Worm (Caenorhabditis elegans): ENCODE data around the gene set-13.
A peak's percentile ranks its signal among the peaks of the same experiment; 100 is the strongest.

Gene set-13

ce11 chrII:2800550-2801233, 16.1 kb upstream of the set-13 start, which contains the start of gene nhr-119 (continued):
- TF ChIP-seq C06A6.2 (GFP tag; conservative IDR thresholded peaks at IDR 0.05) = no peak
- no peak for TF ChIP-seq snpc-1.1 (tag; optimal IDR thresholded peaks at IDR 0.05; ENCODE audit: insufficient read depth)
- peak; percentile 61 for TF ChIP-seq ztf-26 (tag; optimal IDR thresholded peaks at IDR 0.05)
- 0 out of 2 replicates have a peak, but pooled peaks have one; percentile 24 for TF ChIP-seq nfyb-1 (GFP tag; IDR thresholded peaks at IDR 0.05)
- peak; percentile 48; the same call in 1 of the 2 replicates for TF ChIP-seq dox-1 (GFP tag; IDR thresholded peaks at IDR 0.05)
- TF ChIP-seq D2030.7 (GFP tag; IDR thresholded peaks at IDR 0.05) = no peak
- no peak for TF ChIP-seq rpc-1 (optimal IDR thresholded peaks at IDR 0.05)
- TF ChIP-seq rpc-1 (tag; optimal IDR thresholded peaks at IDR 0.05) = no peak
- TF ChIP-seq lin-40 (tag; optimal IDR thresholded peaks at IDR 0.05) = peak; percentile 75
- peak; percentile 67 for TF ChIP-seq nhr-80 (tag; optimal IDR thresholded peaks at IDR 0.05)
- TF ChIP-seq egrh-3 (GFP tag; IDR thresholded peaks at IDR 0.05) = peak; percentile 66
- no peak for TF ChIP-seq mes-4 (tag; optimal IDR thresholded peaks at IDR 0.05)
- TF ChIP-seq atf-7 (tag; optimal IDR thresholded peaks at IDR 0.05) = peak; percentile 23
- no peak for TF ChIP-seq ama-1 (optimal IDR thresholded peaks at IDR 0.05)
- no peak for TF ChIP-seq ama-1 (GFP tag; optimal IDR thresholded peaks at IDR 0.05)
- peak; percentile 33 for TF ChIP-seq F22D6.2 (tag; optimal IDR thresholded peaks at IDR 0.05)

DNA sequence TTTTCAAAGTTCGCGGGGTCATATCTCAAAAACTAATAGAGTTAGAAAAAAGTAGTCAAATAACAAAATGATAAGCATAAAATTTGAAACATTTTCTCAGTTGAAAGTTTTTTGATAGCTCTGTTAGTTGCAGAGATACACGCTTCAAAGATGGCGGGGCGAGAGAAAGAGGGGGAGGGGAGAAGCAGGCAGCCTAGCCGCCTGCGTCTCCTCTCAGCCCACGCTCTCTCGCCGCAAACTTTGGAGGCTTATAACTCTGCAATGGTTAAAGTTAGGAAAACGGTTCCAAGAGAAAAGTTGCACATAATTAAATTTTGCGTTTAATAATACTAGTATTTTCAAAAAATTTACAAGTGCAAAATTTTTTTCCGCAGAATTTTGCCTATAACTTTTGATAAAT, 15.0 kb upstream of the set-13 start:
- TF ChIP-seq zfh-2 (GFP tag; conservative IDR thresholded peaks at IDR 0.05) (peak; percentile 58; the same call in 1 of the 2 replicates), let-526 (GFP tag; IDR thresholded peaks at IDR 0.05) (no peak), hmg-1.2 (GFP tag; IDR thresholded peaks at IDR 0.05) (peak; percentile 55), hmg-20 (GFP tag; IDR thresholded peaks at IDR 0.05) (no peak), ceh-27 (GFP tag; optimal IDR thresholded peaks at IDR 0.05) (no peak)

ce11 chrII:2802804-2803586, 13.8 kb upstream of the set-13 start:
- TF ChIP-seq hmg-1.2 (GFP tag; IDR thresholded peaks at IDR 0.05) = peak; percentile 91
- TF ChIP-seq cebp-1 (GFP tag; IDR thresholded peaks at IDR 0.05) = no peak
- TF ChIP-seq cebp-1 (tag; optimal IDR thresholded peaks at IDR 0.05) = peak; percentile 44
- TF ChIP-seq lin-35 (GFP tag; optimal IDR thresholded peaks at IDR 0.05) = no peak
- peak; percentile 75 for TF ChIP-seq nhr-80 (tag; optimal IDR thresholded peaks at IDR 0.05)

DNA sequence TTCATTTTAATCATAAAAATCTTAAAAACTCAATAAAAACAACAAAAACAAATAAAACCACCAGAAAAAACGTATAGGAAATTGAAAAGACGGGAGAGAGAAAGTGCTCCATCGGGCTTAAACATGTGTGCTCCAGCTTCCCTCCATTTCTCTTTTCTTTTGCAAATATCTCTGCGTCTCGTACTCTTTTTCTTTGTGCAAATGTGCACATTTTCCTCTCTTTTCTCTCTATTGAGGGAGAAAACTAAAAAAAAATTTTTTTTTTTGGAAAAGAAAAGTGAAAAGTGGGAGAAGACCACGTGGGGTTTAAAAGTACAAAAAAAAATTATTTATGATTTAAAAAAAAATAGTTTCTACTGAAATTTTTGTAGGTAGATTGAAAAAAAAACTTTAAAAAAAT, 12.5 kb upstream of the set-13 start:
- TF ChIP-seq F23B12.7 (tag; optimal IDR thresholded peaks at IDR 0.05; ENCODE audit: insufficient read depth) (peak; percentile 36), cebp-1 (GFP tag; IDR thresholded peaks at IDR 0.05) (no peak), cebp-1 (tag; optimal IDR thresholded peaks at IDR 0.05) (peak; percentile 2), ceh-58 (GFP tag; IDR thresholded peaks at IDR 0.05) (no peak), hmg-1.2 (GFP tag; IDR thresholded peaks at IDR 0.05) (peak; percentile 33; the same call in 1 of the 2 replicates), somi-1 (GFP tag; optimal IDR thresholded peaks at IDR 0.05) (peak; percentile 45)

ce11 chrII:2804949-2805348, 11.8 kb upstream of the set-13 start:
- no peak for TF ChIP-seq nhr-27 (tag; optimal IDR thresholded peaks at IDR 0.05)
- 0 out of 2 replicates have a peak, but pooled peaks have one; percentile 30 for TF ChIP-seq let-526 (GFP tag; IDR thresholded peaks at IDR 0.05)
- TF ChIP-seq fkh-3 (tag; optimal IDR thresholded peaks at IDR 0.05) = no peak
- peak; percentile 81 for TF ChIP-seq hmg-1.2 (GFP tag; IDR thresholded peaks at IDR 0.05)
- TF ChIP-seq cebp-1 (GFP tag; IDR thresholded peaks at IDR 0.05) = no peak
- TF ChIP-seq cebp-1 (tag; optimal IDR thresholded peaks at IDR 0.05) = peak; percentile 46
- TF ChIP-seq nhr-80 (tag; optimal IDR thresholded peaks at IDR 0.05) = peak; percentile 65
- TF ChIP-seq tbx-9 (tag; optimal IDR thresholded peaks at IDR 0.05; ENCODE audit: borderline replicate concordance) = no peak
- TF ChIP-seq mcd-1 (GFP tag; IDR thresholded peaks at IDR 0.05) = 0 out of 2 replicates have a peak, but pooled peaks have one; percentile 25
- no peak for TF ChIP-seq aptf-2 (GFP tag; conservative IDR thresholded peaks at IDR 0.05)
- TF ChIP-seq ceh-100 (GFP tag; IDR thresholded peaks at IDR 0.05) = peak; percentile 10; the same call in 1 of the 2 replicates
- TF ChIP-seq Y53G8AR.9 (GFP tag; conservative IDR thresholded peaks at IDR 0.05) = 0 out of 2 replicates have a peak, but pooled peaks have one; percentile 29
- no peak for TF ChIP-seq ZK185.1 (tag; optimal IDR thresholded peaks at IDR 0.05; ENCODE audit: poor library complexity, severe bottlenecking)
